Fruit fly (Drosophila melanogaster): ENCODE results near the gene CG12236.
A peak's percentile ranks its signal among the peaks of the same experiment; 100 is the strongest.

CG12236 gene

DNA sequence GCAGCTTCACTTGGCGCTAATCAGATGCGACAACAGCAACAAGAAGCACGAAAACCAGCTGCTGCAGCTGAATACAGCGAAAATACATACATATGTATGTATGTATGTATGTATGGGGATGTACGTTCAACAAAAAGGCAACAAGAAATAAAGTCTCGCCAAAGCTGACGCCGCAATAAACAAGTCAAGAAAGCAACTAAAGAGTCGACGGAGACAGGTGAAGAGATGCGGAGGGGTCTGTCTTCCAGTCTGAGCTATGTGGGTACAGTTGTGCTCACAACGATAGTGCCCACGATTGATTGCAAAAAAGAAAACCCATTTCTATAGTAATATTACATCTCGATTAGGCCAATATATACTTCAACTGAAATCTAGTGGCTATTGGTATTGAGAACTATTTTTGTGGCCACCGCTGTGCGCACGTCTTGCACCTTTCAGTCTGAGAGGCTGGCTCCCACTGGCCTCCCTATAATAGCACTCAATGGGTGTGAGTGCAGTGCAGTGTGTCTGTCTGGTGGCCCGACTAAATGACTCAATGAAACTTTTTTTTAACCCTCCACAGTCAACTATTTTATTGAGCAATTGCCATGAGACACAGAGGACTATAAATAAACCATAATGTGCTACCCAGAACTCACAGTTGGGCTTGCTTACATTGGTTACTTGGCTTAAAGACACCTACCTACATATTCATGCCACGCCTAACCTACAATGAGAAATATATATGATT is 11.9 kb upstream of the CG12236 start (continued):
- TF ChIP-seq odd (GFP tag; optimal IDR thresholded peaks at IDR 0.05) (peak; percentile 83), PHDP (tag; optimal IDR thresholded peaks at IDR 0.05) (peak; percentile 84), ro (GFP tag; IDR thresholded peaks at IDR 0.05) (peak; percentile 80), CG32772 (GFP tag; IDR thresholded peaks at IDR 0.05) (peak; percentile 93), Sry-δ (GFP tag; optimal IDR thresholded peaks at IDR 0.05) (peak; percentile 65), seq (GFP tag; IDR thresholded peaks at IDR 0.05) (peak; percentile 87), caup (GFP tag; optimal IDR thresholded peaks at IDR 0.05; ENCODE audit: severe bottlenecking) (peak; percentile 78), CG10543 (GFP tag; optimal IDR thresholded peaks at IDR 0.05) (no peak), Mrtf (GFP tag; IDR thresholded peaks at IDR 0.05) (peak; percentile 91), Ada2b (GFP tag; IDR thresholded peaks at IDR 0.05) (peak; percentile 93), Oaz (GFP tag; IDR thresholded peaks at IDR 0.05) (peak; percentile 74; the same call in 1 of the 2 replicates), CG18262 (tag; optimal IDR thresholded peaks at IDR 0.05) (peak; percentile 92), dimm (GFP tag; IDR thresholded peaks at IDR 0.05) (peak; percentile 89), CG15011 (GFP tag; optimal IDR thresholded peaks at IDR 0.05) (peak; percentile 69), sima (GFP tag; optimal IDR thresholded peaks at IDR 0.05) (peak; percentile 73), usp (GFP tag; optimal IDR thresholded peaks at IDR 0.05) (no peak), CG4854 (GFP tag; optimal IDR thresholded peaks at IDR 0.05) (peak; percentile 70), CG8089 (GFP tag; optimal IDR thresholded peaks at IDR 0.05) (peak; percentile 88), CG10431 (GFP tag; optimal IDR thresholded peaks at IDR 0.05) (peak; percentile 76), hkb (optimal IDR thresholded peaks at IDR 0.05) (no peak), hkb (GFP tag; IDR thresholded peaks at IDR 0.05) (peak; percentile 94), CG17568 (GFP tag; optimal IDR thresholded peaks at IDR 0.05) (peak; percentile 62), CG12659 (GFP tag; optimal IDR thresholded peaks at IDR 0.05) (peak; percentile 85), stwl (tag; optimal IDR thresholded peaks at IDR 0.05) (peak; percentile 18), CG8290 (GFP tag; optimal IDR thresholded peaks at IDR 0.05) (peak; percentile 78), CG8290 (tag; optimal IDR thresholded peaks at IDR 0.05) (peak; percentile 56 to 93), CG11398 (GFP tag; optimal IDR thresholded peaks at IDR 0.05) (peak; percentile 87), CG4328 (GFP tag; optimal IDR thresholded peaks at IDR 0.05) (peak; percentile 27), da (GFP tag; optimal IDR thresholded peaks at IDR 0.05) (peak; percentile 22), NC2β (GFP tag; optimal IDR thresholded peaks at IDR 0.05) (peak; percentile 88), Max (GFP tag; optimal IDR thresholded peaks at IDR 0.05) (peak; percentile 74), Myb (GFP tag; optimal IDR thresholded peaks at IDR 0.05) (peak; percentile 69), tx (GFP tag; optimal IDR thresholded peaks at IDR 0.05) (peak; percentile 78), stc (GFP tag; IDR thresholded peaks at IDR 0.05) (peak; percentile 91), cg (GFP tag; optimal IDR thresholded peaks at IDR 0.05) (no peak), CG6813 (GFP tag; optimal IDR thresholded peaks at IDR 0.05) (peak; percentile 89), CG5245 (GFP tag; optimal IDR thresholded peaks at IDR 0.05) (peak; percentile 94), CG15514 (GFP tag; optimal IDR thresholded peaks at IDR 0.05) (peak; percentile 57), CG6175 (GFP tag; IDR thresholded peaks at IDR 0.05) (peak; percentile 71; the same call in 2 of the 3 replicates), CG3838 (GFP tag; optimal IDR thresholded peaks at IDR 0.05) (peak; percentile 44), p53 (GFP tag; optimal IDR thresholded peaks at IDR 0.05) (peak; percentile 75), CG6272 (GFP tag; IDR thresholded peaks at IDR 0.05) (peak; percentile 65), vnd (GFP tag; IDR thresholded peaks at IDR 0.05; ENCODE audit: partially characterized antibody) (no peak), dmrt11E (tag; optimal IDR thresholded peaks at IDR 0.05) (peak; percentile 83), CG17802 (tag; optimal IDR thresholded peaks at IDR 0.05) (peak; percentile 69), zfh1 (GFP tag; IDR thresholded peaks at IDR 0.05) (peak; percentile 96), Dip3 (GFP tag; optimal IDR thresholded peaks at IDR 0.05) (peak; percentile 70), bigmax (GFP tag; optimal IDR thresholded peaks at IDR 0.05) (no peak), wdn (GFP tag; IDR thresholded peaks at IDR 0.05) (peak; percentile 82), wor (GFP tag; IDR thresholded peaks at IDR 0.05) (peak; percentile 89)

Data from whole organism, embryonic.